Worm (Caenorhabditis elegans) whole organism, L1 larva: ENCODE results near the gene nhr-31.

Experiments
- C16A3.4 ChIP-seq: fragments of 150-350 bp; optimal IDR thresholded peaks from 2 replicates; lab custom pipeline; 2014; ENCODE audit warnings: missing biosample characterization, missing genetic modification characterization
- F16B12.6 ChIP-seq: fragments of 150-350 bp; optimal IDR thresholded peaks from 2 replicates; lab custom pipeline; 2014; ENCODE audit warnings: missing biosample characterization, missing genetic modification characterization
- Y116A8C.19 ChIP-seq: sonication (generic microtip); optimal IDR thresholded peaks from 2 replicates; lab custom pipeline; 2016; ENCODE audit warnings: missing compliant biosample characterization, missing genetic modification characterization, borderline replicate concordance
- aly-2 ChIP-seq: fragments of 150-350 bp; optimal IDR thresholded peaks from 2 replicates; lab custom pipeline; 2014; ENCODE audit warnings: missing biosample characterization, missing genetic modification characterization
- ama-1 ChIP-seq: fragments of 150-350 bp; optimal IDR thresholded peaks from 2 replicates; lab custom pipeline; 2014
- blmp-1 ChIP-seq: fragments of 150-350 bp; optimal IDR thresholded peaks from 2 replicates; lab custom pipeline; 2014; ENCODE audit warnings: missing biosample characterization, missing genetic modification characterization
- ceh-63 ChIP-seq: fragments of 200-800 bp; sonication (Bioruptor generic); optimal IDR thresholded peaks from 2 replicates; lab custom pipeline; 2018; ENCODE audit warnings: mild to moderate bottlenecking, missing genetic modification characterization, missing compliant biosample characterization
- ceh-88 ChIP-seq: fragments of 200-800 bp; sonication (Bioruptor generic); IDR thresholded peaks from 2 replicates; pipeline ENCODE4 v1.3.6; 2022; ENCODE audit warnings: missing genetic modification characterization, missing compliant biosample characterization
- ceh-90 ChIP-seq: sonication (generic microtip); optimal IDR thresholded peaks from 2 replicates; lab custom pipeline; 2016; ENCODE audit warnings: missing genetic modification characterization, missing compliant biosample characterization
- ces-1 ChIP-seq: fragments of 150-350 bp; optimal IDR thresholded peaks from 2 replicates; lab custom pipeline; 2014; ENCODE audit warnings: missing biosample characterization, missing genetic modification reagents, missing genetic modification characterization
- dsc-1 ChIP-seq: sonication (generic microtip); optimal IDR thresholded peaks from 2 replicates; lab custom pipeline; 2016; ENCODE audit warnings: mild to moderate bottlenecking, missing genetic modification characterization, missing compliant biosample characterization
- efl-1 ChIP-seq, 4 experiments: fragments of 150-350 bp; optimal IDR thresholded peaks in 3 of 4; peaks in 1 of 4; 1 replicate in 1 of 4; 2 replicates in 3 of 4; lab custom pipeline; 2014; ENCODE audit warnings: missing biosample characterization in 2 of 4, missing genetic modification characterization in 2 of 4, missing genetic modification reagents in 2 of 4
- efl-3 ChIP-seq: fragments of 200-800 bp; sonication (Bioruptor generic); optimal IDR thresholded peaks from 2 replicates; lab custom pipeline; 2018; ENCODE audit warnings: mild to moderate bottlenecking, missing genetic modification characterization, missing compliant biosample characterization
- egl-13 ChIP-seq: sonication (generic microtip); optimal IDR thresholded peaks from 2 replicates; lab custom pipeline; 2016; ENCODE audit warnings: missing genotype, missing genetic modification reagents, missing genetic modification characterization, missing compliant biosample characterization
- egl-27 ChIP-seq, 2 experiments: fragments of 150-350 bp in 1 of 2; sonication (generic microtip); optimal IDR thresholded peaks; 3 replicates each; lab custom pipeline; 2017 to 2018; ENCODE audit warnings: missing biosample characterization in 2 of 2, missing genetic modification characterization in 2 of 2, missing genetic modification reagents in 2 of 2
- fkh-10 ChIP-seq: sonication (generic microtip); optimal IDR thresholded peaks from 2 replicates; lab custom pipeline; 2017; ENCODE audit warnings: missing biosample characterization, missing genetic modification reagents, missing genetic modification characterization
- fkh-8 ChIP-seq: sonication (generic microtip); optimal IDR thresholded peaks from 2 replicates; lab custom pipeline; 2016; ENCODE audit warnings: mild to moderate bottlenecking, missing genetic modification characterization, missing compliant biosample characterization
- fos-1 ChIP-seq: fragments of 150-350 bp; optimal IDR thresholded peaks from 2 replicates; lab custom pipeline; 2014; ENCODE audit warnings: missing biosample characterization, missing genetic modification characterization
- isw-1 ChIP-seq: fragments of 200-800 bp; sonication (Bioruptor generic); IDR thresholded peaks from 2 replicates; pipeline ENCODE4 v1.3.6; 2022; ENCODE audit warnings: missing genetic modification characterization, missing compliant biosample characterization
- jun-1 ChIP-seq: fragments of 150-350 bp; optimal IDR thresholded peaks from 2 replicates; lab custom pipeline; 2014; ENCODE audit warnings: missing biosample characterization, missing genetic modification reagents, missing genetic modification characterization
- lin-13 ChIP-seq: fragments of 150-350 bp; optimal IDR thresholded peaks from 2 replicates; lab custom pipeline; 2014; ENCODE audit warnings: missing biosample characterization, missing genetic modification reagents, missing genetic modification characterization
- lin-15B ChIP-seq: fragments of 150-350 bp; sonication (generic microtip); optimal IDR thresholded peaks from 3 replicates; lab custom pipeline; 2014; ENCODE audit warnings: missing biosample characterization, missing genetic modification characterization
- lin-35 ChIP-seq, 2 experiments: fragments of 150-350 bp; optimal IDR thresholded peaks; 2 replicates each; lab custom pipeline; 2014; ENCODE audit warnings: missing biosample characterization in 2 of 2, missing genetic modification characterization in 2 of 2, missing genetic modification reagents in 2 of 2
- lsy-2 ChIP-seq, 2 experiments: fragments of 150-350 bp; optimal IDR thresholded peaks; 2 replicates each; lab custom pipeline; 2014; ENCODE audit warnings: missing biosample characterization in 2 of 2, missing genetic modification characterization in 2 of 2
- mab-9 ChIP-seq: fragments of 200-800 bp; sonication (Bioruptor generic); IDR thresholded peaks from 2 replicates; pipeline ENCODE4 v1.3.6; 2022; ENCODE audit warnings: missing genetic modification reagents, missing genetic modification characterization, missing compliant biosample characterization
- mdl-1 ChIP-seq, 2 experiments: fragments of 150-350 bp; optimal IDR thresholded peaks; 2 replicates each; lab custom pipeline; 2014 to 2017; ENCODE audit warnings: missing biosample characterization in 2 of 2, missing genetic modification characterization in 2 of 2, inconsistent platforms in 1 of 2
- mef-2 ChIP-seq: fragments of 150-350 bp; optimal IDR thresholded peaks from 2 replicates; lab custom pipeline; 2014; ENCODE audit warnings: missing biosample characterization, missing genetic modification characterization
- nhr-11 ChIP-seq: fragments of 150-350 bp; optimal IDR thresholded peaks from 2 replicates; lab custom pipeline; 2014; ENCODE audit warnings: missing biosample characterization, missing genetic modification characterization
- nhr-12 ChIP-seq: sonication (generic microtip); optimal IDR thresholded peaks from 2 replicates; lab custom pipeline; 2017; ENCODE audit warnings: missing biosample characterization, missing genetic modification characterization
- nhr-20 ChIP-seq: sonication (generic microtip); optimal IDR thresholded peaks from 2 replicates; lab custom pipeline; 2016; ENCODE audit warnings: mild to moderate bottlenecking, missing genetic modification characterization, missing compliant biosample characterization
- nhr-28 ChIP-seq: fragments of 150-350 bp; optimal IDR thresholded peaks from 2 replicates; lab custom pipeline; 2014; ENCODE audit warnings: missing biosample characterization, missing genetic modification characterization
- nhr-71 ChIP-seq: sonication (generic microtip); optimal IDR thresholded peaks from 2 replicates; lab custom pipeline; 2016; ENCODE audit warnings: mild to moderate bottlenecking, missing genetic modification characterization, moderate library complexity, missing compliant biosample characterization
- nhr-76 ChIP-seq: sonication (generic microtip); optimal IDR thresholded peaks from 2 replicates; lab custom pipeline; 2017; ENCODE audit warnings: missing biosample characterization, missing genetic modification characterization
- nhr-77 ChIP-seq: fragments of 150-350 bp; optimal IDR thresholded peaks from 2 replicates; lab custom pipeline; 2014; ENCODE audit warnings: missing biosample characterization, missing genetic modification characterization
- nhr-84 ChIP-seq: sonication (generic microtip); optimal IDR thresholded peaks from 2 replicates; lab custom pipeline; 2017; ENCODE audit warnings: missing biosample characterization, missing genetic modification characterization
- nhr-90 ChIP-seq: sonication (generic microtip); optimal IDR thresholded peaks from 2 replicates; lab custom pipeline; 2016; ENCODE audit warnings: mild to moderate bottlenecking, missing genetic modification characterization, missing compliant biosample characterization; ENCODE audit not compliant: poor library complexity
- rnt-1 ChIP-seq: sonication (generic microtip); optimal IDR thresholded peaks from 2 replicates; lab custom pipeline; 2016; ENCODE audit warnings: mild to moderate bottlenecking, missing genetic modification characterization, moderate library complexity, missing compliant biosample characterization
- skn-1 ChIP-seq: fragments of 150-350 bp; optimal IDR thresholded peaks from 2 replicates; lab custom pipeline; 2014; ENCODE audit warnings: missing biosample characterization, missing genetic modification characterization
- snpc-4 ChIP-seq: fragments of 150-350 bp; optimal IDR thresholded peaks from 2 replicates; lab custom pipeline; 2014; ENCODE audit warnings: missing biosample characterization, missing genetic modification characterization
- snu-23 ChIP-seq: sonication (generic microtip); optimal IDR thresholded peaks from 2 replicates; lab custom pipeline; 2016; ENCODE audit warnings: missing genetic modification characterization, missing compliant biosample characterization
- sox-4 ChIP-seq: sonication (generic microtip); optimal IDR thresholded peaks from 2 replicates; lab custom pipeline; 2016; ENCODE audit warnings: missing genetic modification characterization, missing compliant biosample characterization
- sptf-1 ChIP-seq: fragments of 150-350 bp; optimal IDR thresholded peaks from 2 replicates; lab custom pipeline; 2014; ENCODE audit warnings: missing biosample characterization, missing genetic modification characterization
- sup-37 ChIP-seq: fragments of 200-800 bp; sonication (Bioruptor generic); optimal IDR thresholded peaks from 2 replicates; lab custom pipeline; 2018; ENCODE audit warnings: mild to moderate bottlenecking, missing genetic modification characterization, missing compliant biosample characterization
- tlp-1 ChIP-seq: fragments of 150-350 bp; optimal IDR thresholded peaks from 2 replicates; lab custom pipeline; 2014; ENCODE audit warnings: missing biosample characterization, missing genetic modification characterization
- unc-130 ChIP-seq: fragments of 150-350 bp; optimal IDR thresholded peaks from 2 replicates; lab custom pipeline; 2017; ENCODE audit warnings: missing biosample characterization, missing genetic modification characterization, inconsistent platforms
- unc-62 ChIP-seq: fragments of 150-350 bp; optimal IDR thresholded peaks from 2 replicates; lab custom pipeline; 2014; ENCODE audit warnings: missing biosample characterization, missing genetic modification reagents, missing genetic modification characterization
- unc-98 ChIP-seq: fragments of 200-800 bp; sonication (Bioruptor generic); IDR thresholded peaks from 2 replicates; pipeline ENCODE4 v1.3.6; 2022; ENCODE audit warnings: missing genetic modification characterization, missing compliant biosample characterization
- vab-15 ChIP-seq: sonication (generic microtip); optimal IDR thresholded peaks from 2 replicates; lab custom pipeline; 2017; ENCODE audit warnings: missing genotype, mild to moderate bottlenecking, missing genetic modification characterization, missing compliant biosample characterization
- xbp-1 ChIP-seq: sonication (generic microtip); optimal IDR thresholded peaks from 2 replicates; lab custom pipeline; 2016; ENCODE audit warnings: missing genetic modification characterization, missing compliant biosample characterization
- ztf-11 ChIP-seq, 2 experiments: sonication (generic microtip); optimal IDR thresholded peaks; 2 replicates each; lab custom pipeline; 2016 to 2017; ENCODE audit warnings: missing genetic modification characterization in 2 of 2, missing biosample characterization in 1 of 2, missing compliant biosample characterization in 1 of 2
- ztf-4 ChIP-seq: fragments of 150-350 bp; optimal IDR thresholded peaks from 2 replicates; lab custom pipeline; 2014; ENCODE audit warnings: missing biosample characterization, missing genetic modification characterization

nhr-31 gene

ce11 chrIV:8068280-8068679 lies 39.0 kb upstream of the nhr-31 start:
- peak; percentile 9 for TF ChIP-seq dsc-1 (tag; lab: Kevin White, UChicago)
- no peak for TF ChIP-seq efl-1 (optimal IDR thresholded peaks at IDR 0.05; lab: Kevin White, UChicago)
- TF ChIP-seq efl-1 (GFP tag; optimal IDR thresholded peaks at IDR 0.05 in 1 of 2; lab: Kevin White, UChicago), result no peak
- TF ChIP-seq skn-1 (tag; lab: Kevin White, UChicago), result peak; percentile 36
- peak in 1 of 2 experiments; percentile 24 for TF ChIP-seq mdl-1 (tag; optimal IDR thresholded peaks at IDR 0.05; lab: Kevin White, UChicago)
- peak; percentile 9 for TF ChIP-seq unc-130 (tag; lab: Kevin White, UChicago)
- TF ChIP-seq rnt-1 (tag; lab: Kevin White, UChicago), result peak; percentile 63

DNA sequence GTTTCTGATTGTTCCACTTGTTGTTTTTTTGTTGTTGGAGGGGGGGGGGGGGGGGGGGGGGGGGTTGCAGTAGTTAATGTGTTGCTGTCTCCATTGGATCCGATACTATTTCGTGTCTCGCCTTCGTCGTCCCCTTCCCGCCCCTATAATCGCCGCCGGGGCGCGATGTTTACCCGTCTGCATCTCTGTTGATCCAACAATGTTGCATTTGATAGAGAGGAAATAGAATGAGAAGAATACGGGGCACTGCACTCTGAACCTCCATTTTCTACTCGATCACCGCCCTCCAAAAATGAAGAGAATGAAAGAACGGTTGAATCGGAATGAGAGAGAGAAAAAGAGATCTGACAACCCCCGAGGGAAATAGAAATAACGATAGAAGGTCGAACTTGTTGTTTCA lies 38.4 kb upstream of the nhr-31 start:
- TF ChIP-seq sox-4 (tag; lab: Kevin White, UChicago), result no peak
- TF ChIP-seq ztf-4 (tag; lab: Kevin White, UChicago), result no peak
- TF ChIP-seq snu-23 (GFP tag; lab: Kevin White, UChicago), result peak; percentile 47
- no peak for TF ChIP-seq isw-1 (GFP tag; lab: Robert Waterston, UW)
- TF ChIP-seq sup-37 (GFP tag; lab: Kevin White, UChicago), result no peak
- TF ChIP-seq nhr-84, result no peak
- no peak for TF ChIP-seq unc-130 (tag; lab: Kevin White, UChicago)
- TF ChIP-seq ceh-63, result no peak
- TF ChIP-seq ces-1, result no peak
- TF ChIP-seq aly-2 (tag; lab: Kevin White, UChicago), result no peak
- TF ChIP-seq nhr-90, result no peak
- TF ChIP-seq skn-1 (tag; lab: Kevin White, UChicago), result no peak
- TF ChIP-seq tlp-1 (tag; lab: Kevin White, UChicago), result no peak
- no peak for TF ChIP-seq dsc-1 (tag; lab: Kevin White, UChicago)
- TF ChIP-seq nhr-76 (tag; lab: Kevin White, UChicago), result no peak
- no peak for TF ChIP-seq fkh-8 (tag; lab: Kevin White, UChicago)
- TF ChIP-seq nhr-77 (tag; lab: Kevin White, UChicago), result peak; percentile 32
- TF ChIP-seq lsy-2 (tag; optimal IDR thresholded peaks at IDR 0.05; lab: Kevin White, UChicago), result peak in 1 of 2 experiments; percentile 34
- TF ChIP-seq fkh-10 (GFP tag; lab: Kevin White, UChicago), result no peak
- TF ChIP-seq unc-98 (GFP tag; lab: Robert Waterston, UW), result no peak
- TF ChIP-seq jun-1 (tag; lab: Kevin White, UChicago), result no peak
- TF ChIP-seq F16B12.6 (tag; lab: Kevin White, UChicago), result no peak
- no peak for TF ChIP-seq efl-3
- no peak for TF ChIP-seq egl-27 (tag; optimal IDR thresholded peaks at IDR 0.05; lab: Kevin White, UChicago)
- no peak for TF ChIP-seq lin-15B (tag; lab: Kevin White, UChicago)
- TF ChIP-seq efl-1 (optimal IDR thresholded peaks at IDR 0.05; lab: Kevin White, UChicago), result no peak
- TF ChIP-seq efl-1 (GFP tag; optimal IDR thresholded peaks at IDR 0.05 in 1 of 2; lab: Kevin White, UChicago), result peak in 1 of 2 experiments; percentile 89
- no peak for TF ChIP-seq sptf-1 (tag; lab: Kevin White, UChicago)
- TF ChIP-seq ama-1 (lab: Kevin White, UChicago), result no peak
- TF ChIP-seq nhr-11 (tag; lab: Kevin White, UChicago), result no peak
- TF ChIP-seq mab-9 (GFP tag; lab: Robert Waterston, UW), result no peak
- no peak for TF ChIP-seq xbp-1 (tag; lab: Kevin White, UChicago)
- no peak for TF ChIP-seq lin-35 (GFP tag; optimal IDR thresholded peaks at IDR 0.05; lab: Kevin White, UChicago)
- no peak for TF ChIP-seq C16A3.4 (tag; lab: Kevin White, UChicago)
- no peak for TF ChIP-seq nhr-28
- no peak for TF ChIP-seq fos-1 (tag; lab: Kevin White, UChicago)
- peak; percentile 57 for TF ChIP-seq nhr-20
- peak; percentile 82 for TF ChIP-seq blmp-1 (tag; lab: Kevin White, UChicago)
- TF ChIP-seq unc-62 (GFP tag; lab: Kevin White, UChicago), result no peak
- TF ChIP-seq egl-13 (tag; lab: Kevin White, UChicago), result no peak
- TF ChIP-seq ztf-11 (tag; optimal IDR thresholded peaks at IDR 0.05; lab: Kevin White, UChicago), result no peak
- TF ChIP-seq nhr-71 (tag; lab: Kevin White, UChicago), result peak; percentile 12
- no peak for TF ChIP-seq Y116A8C.19 (tag; lab: Kevin White, UChicago)
- no peak for TF ChIP-seq nhr-12 (tag; lab: Kevin White, UChicago)
- no peak for TF ChIP-seq snpc-4 (tag; lab: Kevin White, UChicago)
- no peak for TF ChIP-seq lin-13
- TF ChIP-seq vab-15, result no peak
- TF ChIP-seq ceh-90, result no peak
- TF ChIP-seq mdl-1 (tag; optimal IDR thresholded peaks at IDR 0.05; lab: Kevin White, UChicago), result no peak
- no peak for TF ChIP-seq mef-2 (tag; lab: Kevin White, UChicago)
- no peak for TF ChIP-seq ceh-88 (GFP tag; lab: Robert Waterston, UW)
